Worm (Caenorhabditis elegans): Measurements from ENCODE around the gene nkb-2.

DNA sequence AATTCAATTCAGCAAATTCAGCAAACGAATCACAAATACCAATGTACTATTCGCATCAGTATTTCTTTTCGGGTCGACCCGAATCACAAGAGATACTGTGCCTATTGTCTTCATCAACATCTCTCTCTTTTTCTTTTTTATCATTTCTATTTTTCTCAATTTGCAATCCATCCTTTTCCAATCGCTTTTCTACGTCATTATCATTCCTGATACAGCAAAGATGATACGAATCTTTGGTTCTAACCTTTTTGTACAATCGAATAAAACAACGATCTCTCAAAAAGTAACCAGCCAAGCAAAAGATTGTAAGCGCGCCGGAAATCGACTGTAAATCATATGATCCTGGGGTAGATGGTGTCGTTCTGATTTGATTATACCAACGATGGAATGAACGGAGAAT lies 19.2 kb downstream of the nkb-2 start:
- no peak for TF ChIP-seq egl-44 (GFP tag; IDR thresholded peaks at IDR 0.05)
- TF ChIP-seq ztf-28 (GFP tag; IDR thresholded peaks at IDR 0.05) = no peak
- no peak for TF ChIP-seq sea-2 (GFP tag; IDR thresholded peaks at IDR 0.05)
- no peak for TF ChIP-seq nhr-120 (GFP tag; IDR thresholded peaks at IDR 0.05)
- no peak for TF ChIP-seq ceh-100 (GFP tag; IDR thresholded peaks at IDR 0.05)
- TF ChIP-seq ceh-27 (GFP tag; optimal IDR thresholded peaks at IDR 0.05) = no peak
- TF ChIP-seq D2030.7 (GFP tag; IDR thresholded peaks at IDR 0.05) = no peak
- TF ChIP-seq nfyb-1 (GFP tag; IDR thresholded peaks at IDR 0.05) = no peak
- no peak for TF ChIP-seq let-526 (GFP tag; IDR thresholded peaks at IDR 0.05)
- TF ChIP-seq pha-4 (tag; optimal IDR thresholded peaks at IDR 0.05) = no peak
